Worm (Caenorhabditis elegans) whole organism, late embryonic: ENCODE measurements around the gene irld-39.

ENCODE experiments used
- F13H6.1 ChIP-seq: sonication (generic microtip); optimal IDR thresholded peaks from 2 replicates; lab custom pipeline; 2016; ENCODE audit warnings: missing genetic modification characterization, missing compliant biosample characterization
- ama-1 ChIP-seq: fragments of 150-350 bp; optimal IDR thresholded peaks from 2 replicates; lab custom pipeline; 2014
- ceh-9 ChIP-seq: sonication (generic microtip); optimal IDR thresholded peaks from 2 replicates; lab custom pipeline; 2016; ENCODE audit warnings: mild to moderate bottlenecking, missing genetic modification characterization, inconsistent platforms, missing compliant biosample characterization
- dmd-4 ChIP-seq: sonication (generic microtip); optimal IDR thresholded peaks from 2 replicates; lab custom pipeline; 2016; ENCODE audit warnings: borderline replicate concordance, missing genetic modification characterization, missing compliant biosample characterization
- eyg-1 ChIP-seq: sonication (generic microtip); optimal IDR thresholded peaks from 2 replicates; lab custom pipeline; 2016; ENCODE audit warnings: missing genotype, missing genetic modification characterization, missing compliant biosample characterization
- fkh-10 ChIP-seq: fragments of 150-350 bp; optimal IDR thresholded peaks from 2 replicates; lab custom pipeline; 2014; ENCODE audit warnings: missing biosample characterization, missing genetic modification reagents, missing genetic modification characterization
- gmeb-2 ChIP-seq: sonication (generic microtip); optimal IDR thresholded peaks from 2 replicates; lab custom pipeline; 2016; ENCODE audit warnings: missing genetic modification characterization, inconsistent platforms, missing compliant biosample characterization
- nfya-1 ChIP-seq: sonication (generic microtip); optimal IDR thresholded peaks from 2 replicates; lab custom pipeline; 2017; ENCODE audit warnings: missing genetic modification characterization, mild to moderate bottlenecking, missing compliant biosample characterization, antibody characterized with exemption, moderate library complexity
- npax-4 ChIP-seq: sonication (generic microtip); optimal IDR thresholded peaks from 2 replicates; lab custom pipeline; 2016; ENCODE audit warnings: missing genetic modification characterization, missing compliant biosample characterization
- pag-3 ChIP-seq: sonication (generic microtip); optimal IDR thresholded peaks from 2 replicates; lab custom pipeline; 2016; ENCODE audit warnings: missing compliant biosample characterization, missing genetic modification characterization, borderline replicate concordance
- pax-1 ChIP-seq: fragments of 150-350 bp; optimal IDR thresholded peaks from 2 replicates; lab custom pipeline; 2014; ENCODE audit warnings: missing biosample characterization, missing genetic modification characterization
- tbx-2 ChIP-seq: sonication (generic microtip); optimal IDR thresholded peaks from 2 replicates; lab custom pipeline; 2016; ENCODE audit warnings: missing genetic modification characterization, missing compliant biosample characterization
- tbx-7 ChIP-seq: sonication (generic microtip); optimal IDR thresholded peaks from 2 replicates; lab custom pipeline; 2016; ENCODE audit warnings: missing genotype, missing genetic modification characterization, missing compliant biosample characterization
- unc-42 ChIP-seq: sonication (generic microtip); optimal IDR thresholded peaks from 2 replicates; lab custom pipeline; 2016; ENCODE audit warnings: missing genotype, missing genetic modification characterization, missing compliant biosample characterization

ce11 chrIV:16230464-16230863 is 2.5 kb upstream of the irld-39 start:
- TF ChIP-seq nfya-1 (tag; lab: Kevin White, UChicago) = no peak
- no peak for TF ChIP-seq ceh-9 (tag; lab: Kevin White, UChicago)
- no peak for TF ChIP-seq gmeb-2 (tag; lab: Kevin White, UChicago)
- no peak for TF ChIP-seq dmd-4
- TF ChIP-seq pag-3 (tag; lab: Kevin White, UChicago) = no peak
- no peak for TF ChIP-seq F13H6.1 (tag; lab: Kevin White, UChicago)
- no peak for TF ChIP-seq tbx-7
- TF ChIP-seq fkh-10 (GFP tag; lab: Kevin White, UChicago) = no peak
- no peak for TF ChIP-seq npax-4 (tag; lab: Kevin White, UChicago)
- no peak for TF ChIP-seq ama-1 (lab: Kevin White, UChicago)
- TF ChIP-seq eyg-1 (tag; lab: Kevin White, UChicago) = no peak
- no peak for TF ChIP-seq tbx-2
- no peak for TF ChIP-seq pax-1
- TF ChIP-seq unc-42 = no peak
